Fruit fly (Drosophila melanogaster) Kc167 (cell line): ENCODE data around the gene Oscillin.

Experiments used
- Myc ChIP-seq: fragments of >200 bp; optimal IDR thresholded peaks from 2 replicates; lab custom pipeline; 2017; ENCODE audit warnings: missing external identifiers
- Sin3A ChIP-seq: fragments of >200 bp; optimal IDR thresholded peaks from 2 replicates; lab custom pipeline; 2018; ENCODE audit warnings: missing external identifiers
- h ChIP-seq: fragments of >200 bp; optimal IDR thresholded peaks from 3 replicates; lab custom pipeline; 2018; ENCODE audit warnings: missing external identifiers

- no peak for TF ChIP-seq h (lab: Kevin White, UChicago)
- no peak for TF ChIP-seq Myc
- TF ChIP-seq Sin3A (lab: Kevin White, UChicago): no peak
These were observed 26.1 kb upstream of the Oscillin start for dm6 chr2L:5520757-5521156.
